Fruit fly (Drosophila melanogaster): ENCODE measurements around the gene in.
A peak's percentile ranks its signal among the peaks of the same experiment; 100 is the strongest.

The in gene

dm6 chr3L:20385408-20385807 lies 18.4 kb downstream of the in start:
- TF ChIP-seq OdsH (GFP tag; optimal IDR thresholded peaks at IDR 0.05) (no peak), CG4318 (GFP tag; optimal IDR thresholded peaks at IDR 0.05) (no peak), CG6808 (GFP tag; optimal IDR thresholded peaks at IDR 0.05) (peak; percentile 17), CG6163 (GFP tag; IDR thresholded peaks at IDR 0.05) (no peak), Hr4 (GFP tag; optimal IDR thresholded peaks at IDR 0.05) (no peak), Sox15 (GFP tag; optimal IDR thresholded peaks at IDR 0.05) (no peak), Eip75B (GFP tag; optimal IDR thresholded peaks at IDR 0.05) (no peak), CG11902 (GFP tag; optimal IDR thresholded peaks at IDR 0.05) (no peak), CG32006 (GFP tag; optimal IDR thresholded peaks at IDR 0.05) (no peak), CG11762 (GFP tag; optimal IDR thresholded peaks at IDR 0.05; ENCODE audit: insufficient read depth) (no peak), CG15336 (GFP tag; IDR thresholded peaks at IDR 0.05) (no peak), Eip78C (GFP tag) (peak; percentile 17), fd85E (GFP tag; optimal IDR thresholded peaks at IDR 0.05) (no peak), Lpt (GFP tag; optimal IDR thresholded peaks at IDR 0.05) (no peak), CG1621 (tag; optimal IDR thresholded peaks at IDR 0.05) (no peak), net (GFP tag; optimal IDR thresholded peaks at IDR 0.05) (no peak), dac (GFP tag; optimal IDR thresholded peaks at IDR 0.05) (no peak), fkh (GFP tag; optimal IDR thresholded peaks at IDR 0.05) (peak; percentile 46), svp (GFP tag) (no peak), vri (GFP tag; optimal IDR thresholded peaks at IDR 0.05) (peak; percentile 69), CG6276 (GFP tag; optimal IDR thresholded peaks at IDR 0.05) (no peak), Gug (GFP tag; IDR thresholded peaks at IDR 0.05) (no peak), CG16779 (tag; optimal IDR thresholded peaks at IDR 0.05) (no peak), CG31627 (GFP tag; optimal IDR thresholded peaks at IDR 0.05) (no peak), fd59A (GFP tag; optimal IDR thresholded peaks at IDR 0.05) (no peak)

- peak; percentile 50 for TF ChIP-seq CG6276 (GFP tag; optimal IDR thresholded peaks at IDR 0.05)
- peak; percentile 98 for TF ChIP-seq svp (GFP tag)
- peak; percentile 18; the same call in 1 of the 2 replicates for TF ChIP-seq CG15336 (GFP tag; IDR thresholded peaks at IDR 0.05)
- no peak for TF ChIP-seq topi (GFP tag; optimal IDR thresholded peaks at IDR 0.05)
- no peak for TF ChIP-seq CG8319 (GFP tag; optimal IDR thresholded peaks at IDR 0.05)
- peak; percentile 57 for TF ChIP-seq fkh (GFP tag; optimal IDR thresholded peaks at IDR 0.05)
- TF ChIP-seq CG1621 (tag; optimal IDR thresholded peaks at IDR 0.05): peak; percentile 4
These were observed 19.0 kb downstream of the in start for dm6 chr3L:20385969-20386370.

- TF ChIP-seq CG6163 (GFP tag; IDR thresholded peaks at IDR 0.05) (peak; percentile 23; the same call in 1 of the 3 replicates), Hr38 (GFP tag; optimal IDR thresholded peaks at IDR 0.05) (no peak), Eip75B (GFP tag; optimal IDR thresholded peaks at IDR 0.05) (no peak), vri (GFP tag; optimal IDR thresholded peaks at IDR 0.05) (peak; percentile 44), cyc (GFP tag; optimal IDR thresholded peaks at IDR 0.05) (no peak), salr (GFP tag; optimal IDR thresholded peaks at IDR 0.05) (no peak), fkh (GFP tag; optimal IDR thresholded peaks at IDR 0.05) (peak; percentile 26), Eip78C (GFP tag) (peak; percentile 24), dsx (GFP tag; optimal IDR thresholded peaks at IDR 0.05; ENCODE audit: poor library complexity, severe bottlenecking) (no peak), CG10669 (GFP tag; optimal IDR thresholded peaks at IDR 0.05) (no peak), Met (GFP tag; optimal IDR thresholded peaks at IDR 0.05) (no peak), Sox102F (GFP tag; optimal IDR thresholded peaks at IDR 0.05) (no peak), fd85E (GFP tag; optimal IDR thresholded peaks at IDR 0.05) (no peak), OdsH (GFP tag; optimal IDR thresholded peaks at IDR 0.05) (no peak), dac (GFP tag; optimal IDR thresholded peaks at IDR 0.05) (no peak), CG6854 (GFP tag; optimal IDR thresholded peaks at IDR 0.05) (no peak), svp (GFP tag) (peak; percentile 88), Sox14 (GFP tag; optimal IDR thresholded peaks at IDR 0.05) (no peak), CG11902 (GFP tag; optimal IDR thresholded peaks at IDR 0.05) (no peak), CG3919 (GFP tag; optimal IDR thresholded peaks at IDR 0.05) (no peak)
These were observed 20.2 kb downstream of the in start for dm6 chr3L:20387038-20387842.

Measured in whole organism, prepupa.